Fruit fly (Drosophila melanogaster) whole organism, embryonic: ENCODE measurements around the gene ari-1.
A peak's percentile ranks its signal among the peaks of the same experiment; 100 is the strongest.

ENCODE experiments used
- C15 ChIP-seq: fragments of 200-800 bp; sonication (Bioruptor generic); IDR thresholded peaks from 3 replicates; pipeline ENCODE4 v1.3.6; 2022; ENCODE audit warnings: missing biosample characterization, missing genetic modification characterization
- CG10147 ChIP-seq: fragments of 200-800 bp; sonication (Bioruptor generic); optimal IDR thresholded peaks from 2 replicates; lab custom pipeline; 2019; ENCODE audit warnings: missing biosample characterization, mild to moderate bottlenecking, missing genetic modification characterization, moderate library complexity
- CG10321 ChIP-seq: fragments of 200-800 bp; sonication (Bioruptor generic); IDR thresholded peaks from 2 replicates; pipeline ENCODE4 v1.3.6; 2022; ENCODE audit warnings: missing biosample characterization, missing genetic modification characterization
- CG10462 ChIP-seq: fragments of 200-800 bp; sonication (Bioruptor generic); optimal IDR thresholded peaks from 2 replicates; lab custom pipeline; 2016; ENCODE audit warnings: missing biosample characterization, missing genetic modification characterization
- CG11093 ChIP-seq: fragments of 200-800 bp; sonication (Bioruptor generic); IDR thresholded peaks from 3 replicates; pipeline ENCODE4 v1.3.6; 2022; ENCODE audit warnings: missing biosample characterization, missing genetic modification characterization
- CG16813 ChIP-seq: fragments of 200-800 bp; sonication (Bioruptor generic); IDR thresholded peaks from 3 replicates; pipeline ENCODE4 v1.3.6; 2022; ENCODE audit warnings: missing biosample characterization, missing genetic modification characterization; ENCODE audit not compliant: partially characterized antibody
- CG17568 ChIP-seq: fragments of 200-800 bp; sonication (Bioruptor generic); optimal IDR thresholded peaks from 2 replicates; lab custom pipeline; 2018; ENCODE audit warnings: missing biosample characterization, mild to moderate bottlenecking, missing genetic modification characterization, moderate library complexity
- CG1832 ChIP-seq: fragments of 200-800 bp; sonication (Bioruptor generic); optimal IDR thresholded peaks from 2 replicates; lab custom pipeline; 2017; ENCODE audit warnings: missing biosample characterization, mild to moderate bottlenecking, missing genetic modification characterization, inconsistent platforms
- CG2875 ChIP-seq: fragments of 200-800 bp; sonication (Bioruptor generic); optimal IDR thresholded peaks from 2 replicates; lab custom pipeline; 2017; ENCODE audit warnings: missing biosample characterization, mild to moderate bottlenecking, missing genetic modification characterization, missing genetic modification reagents
- CG4282 ChIP-seq: fragments of 200-800 bp; sonication (Bioruptor generic); optimal IDR thresholded peaks from 2 replicates; lab custom pipeline; 2016; ENCODE audit warnings: missing biosample characterization, missing genetic modification characterization
- CG6689 ChIP-seq: fragments of 200-800 bp; sonication (Bioruptor generic); IDR thresholded peaks from 2 replicates; pipeline ENCODE4 v1.3.6; 2022; ENCODE audit warnings: missing biosample characterization, missing genetic modification characterization
- CG6791 ChIP-seq: fragments of 200-800 bp; sonication (Bioruptor generic); IDR thresholded peaks from 3 replicates; pipeline ENCODE4 v1.3.6; 2022; ENCODE audit warnings: missing biosample characterization, missing genetic modification characterization; ENCODE audit not compliant: partially characterized antibody
- CG7372 ChIP-seq: fragments of 200-800 bp; sonication (Bioruptor generic); IDR thresholded peaks from 2 replicates; pipeline ENCODE4 v1.3.6; 2022; ENCODE audit warnings: missing biosample characterization, missing genetic modification characterization
- CG7786 ChIP-seq: fragments of 200-800 bp; sonication (Bioruptor generic); optimal IDR thresholded peaks from 2 replicates; lab custom pipeline; 2016; ENCODE audit warnings: missing biosample characterization, missing genetic modification characterization
- CG8290 ChIP-seq, 3 experiments: fragments of 200-800 bp; sonication (Bioruptor generic); optimal IDR thresholded peaks; 2 replicates each; lab custom pipeline; 2016 to 2019; ENCODE audit warnings: missing biosample characterization in 3 of 3, missing genetic modification characterization in 3 of 3, mild to moderate bottlenecking in 2 of 3, moderate library complexity in 1 of 3
- Deaf1 ChIP-seq: fragments of 200-800 bp; optimal IDR thresholded peaks from 3 replicates; lab custom pipeline; 2019; ENCODE audit warnings: missing biosample characterization, mild to moderate bottlenecking, missing genetic modification characterization, moderate library complexity
- Dref ChIP-seq: fragments of 200-800 bp; sonication (Bioruptor generic); IDR thresholded peaks from 2 replicates; pipeline ENCODE4 v1.3.6; 2022; ENCODE audit warnings: missing biosample characterization, missing genetic modification characterization
- Ets65A ChIP-seq: fragments of 200-800 bp; sonication (Bioruptor generic); peaks from one replicate; lab custom pipeline; 2016; ENCODE audit warnings: missing biosample characterization, missing genetic modification characterization
- Gsc ChIP-seq: fragments of 200-800 bp; sonication (Bioruptor generic); IDR thresholded peaks from 2 replicates; pipeline ENCODE4 v1.3.6; 2022; ENCODE audit warnings: missing biosample characterization, missing genetic modification characterization
- HLHmδ ChIP-seq: fragments of 200-800 bp; sonication (Bioruptor generic); optimal IDR thresholded peaks from 2 replicates; lab custom pipeline; 2018; ENCODE audit warnings: missing biosample characterization, mild to moderate bottlenecking, missing genetic modification characterization, moderate library complexity
- Ravus ChIP-seq: fragments of 200-800 bp; sonication (Bioruptor generic); IDR thresholded peaks from 2 replicates; pipeline ENCODE4 v1.3.6; 2022; ENCODE audit warnings: missing biosample characterization, missing genetic modification characterization
- Stat92E ChIP-seq, 3 experiments: fragments of >200 bp in 2 of 3; fragments of 200-800 bp in 1 of 3; sonication (Bioruptor generic) in 1 of 3; optimal IDR thresholded peaks; 2 replicates each; lab custom pipeline; 2017 to 2019; ENCODE audit warnings: missing biosample characterization in 3 of 3, missing genetic modification characterization in 3 of 3, mild to moderate bottlenecking in 1 of 3, moderate library complexity in 1 of 3
- Taf1 ChIP-seq: fragments of 200-800 bp; sonication (Bioruptor generic); IDR thresholded peaks from 2 replicates; pipeline ENCODE4 v1.3.6; 2022; ENCODE audit warnings: missing biosample characterization, missing genetic modification characterization
- Trl ChIP-seq, 3 experiments: fragments of >200 bp in 2 of 3; fragments of 200-800 bp in 1 of 3; sonication (Bioruptor generic) in 1 of 3; optimal IDR thresholded peaks; 2 replicates in 1 of 3; 3 replicates in 2 of 3; lab custom pipeline; 2016 to 2017; ENCODE audit warnings: missing biosample characterization in 1 of 3, missing genetic modification characterization in 1 of 3
- Usf ChIP-seq: fragments of 200-800 bp; sonication (Bioruptor generic); optimal IDR thresholded peaks from 2 replicates; lab custom pipeline; 2017; ENCODE audit warnings: missing genotype, missing biosample characterization, missing genetic modification characterization
- Xbp1 ChIP-seq: fragments of 200-800 bp; sonication (Bioruptor generic); optimal IDR thresholded peaks from 3 replicates; lab custom pipeline; 2016; ENCODE audit warnings: missing biosample characterization, mild to moderate bottlenecking, missing genetic modification characterization
- bigmax ChIP-seq: fragments of 200-800 bp; sonication (Bioruptor generic); optimal IDR thresholded peaks from 2 replicates; lab custom pipeline; 2018; ENCODE audit warnings: missing biosample characterization, mild to moderate bottlenecking, missing genetic modification characterization
- cato ChIP-seq: fragments of 200-800 bp; sonication (Bioruptor generic); optimal IDR thresholded peaks from 2 replicates; lab custom pipeline; 2016; ENCODE audit warnings: missing biosample characterization, missing genetic modification characterization, borderline replicate concordance
- ci ChIP-seq: fragments of 200-800 bp; sonication (Bioruptor generic); IDR thresholded peaks from 3 replicates; pipeline ENCODE4 v1.3.6; 2022; ENCODE audit warnings: missing biosample characterization, missing genetic modification characterization
- dati ChIP-seq: fragments of 200-800 bp; sonication (Bioruptor generic); IDR thresholded peaks from 2 replicates; pipeline ENCODE4 v1.3.6; 2022; ENCODE audit warnings: missing biosample characterization, missing genetic modification characterization
- grau ChIP-seq: fragments of 200-800 bp; optimal IDR thresholded peaks from 3 replicates; lab custom pipeline; 2019; ENCODE audit warnings: missing biosample characterization, mild to moderate bottlenecking, missing genetic modification characterization, moderate library complexity
- hth ChIP-seq: fragments of >200 bp; optimal IDR thresholded peaks from 2 replicates; lab custom pipeline; 2017; ENCODE audit warnings: inconsistent platforms
- pita ChIP-seq: fragments of 200-800 bp; sonication (Bioruptor generic); optimal IDR thresholded peaks from 2 replicates; lab custom pipeline; 2017; ENCODE audit warnings: missing biosample characterization, mild to moderate bottlenecking, missing genetic modification characterization
- sens ChIP-seq: fragments of 200-800 bp; sonication (Bioruptor generic); peaks from one replicate; lab custom pipeline; 2016; ENCODE audit warnings: missing biosample characterization, missing genetic modification characterization
- sens-2 ChIP-seq: fragments of 200-800 bp; sonication (Bioruptor generic); IDR thresholded peaks from 2 replicates; pipeline ENCODE4 v1.3.6; 2022; ENCODE audit warnings: missing biosample characterization, missing genetic modification characterization
- sima ChIP-seq: fragments of 200-800 bp; sonication (Bioruptor generic); optimal IDR thresholded peaks from 2 replicates; lab custom pipeline; 2016; ENCODE audit warnings: missing biosample characterization, missing genetic modification characterization
- slou ChIP-seq: fragments of 200-800 bp; sonication (Bioruptor generic); optimal IDR thresholded peaks from 3 replicates; lab custom pipeline; 2016; ENCODE audit warnings: missing biosample characterization, missing genetic modification characterization
- so ChIP-seq: fragments of 200-800 bp; sonication (Bioruptor generic); IDR thresholded peaks from 3 replicates; pipeline ENCODE4 v1.3.6; 2022; ENCODE audit warnings: missing biosample characterization, missing genetic modification characterization
- sr ChIP-seq: fragments of 200-800 bp; sonication (Bioruptor generic); IDR thresholded peaks from 3 replicates; pipeline ENCODE4 v1.3.6; 2022; ENCODE audit warnings: missing biosample characterization, missing genetic modification characterization

The ari-1 gene

DNA sequence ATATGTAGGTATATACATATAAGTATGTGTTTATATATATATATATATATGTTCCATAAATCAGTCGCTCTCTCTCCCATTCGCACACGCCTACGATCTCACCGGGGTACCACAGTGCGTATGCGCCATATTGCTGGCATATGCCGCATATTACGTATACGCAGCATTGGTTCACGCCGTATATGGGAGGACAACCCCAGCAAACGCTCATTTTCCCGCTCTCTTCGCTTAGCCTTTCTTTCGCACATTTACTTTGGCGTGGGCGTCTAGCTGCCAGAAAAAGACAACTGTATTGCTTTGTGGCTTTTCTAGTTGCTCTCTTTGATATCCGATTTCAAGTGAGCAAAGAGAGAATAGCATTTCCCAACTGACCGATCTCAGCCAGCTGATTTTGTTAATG lies 22.8 kb downstream of the ari-1 start:
- TF ChIP-seq CG10147 (GFP tag; lab: Kevin White, UChicago) (no peak), sens (GFP tag; lab: Kevin White, UChicago) (peak; percentile 5), Stat92E (GFP tag; optimal IDR thresholded peaks at IDR 0.05; lab: Kevin White, UChicago) (no peak), Gsc (GFP tag; lab: Robert Waterston, UW) (no peak), grau (no peak), CG4282 (GFP tag; lab: Kevin White, UChicago) (no peak), hth (lab: Kevin White, UChicago) (no peak), ci (0 out of 3 replicates have a peak, but pooled peaks have one; percentile 19), HLHmδ (GFP tag; lab: Kevin White, UChicago) (no peak), CG7372 (GFP tag; lab: Robert Waterston, UW) (peak; percentile 91), CG6791 (no peak), Ets65A (GFP tag; lab: Kevin White, UChicago) (peak; percentile 57), CG10321 (GFP tag; lab: Robert Waterston, UW) (peak; percentile 71), CG1832 (no peak), Dref (GFP tag; lab: Robert Waterston, UW) (no peak), slou (GFP tag; lab: Kevin White, UChicago) (no peak), Trl (optimal IDR thresholded peaks at IDR 0.05; lab: Kevin White, UChicago) (peak in 1 of 2 experiments; percentile 19), Trl (GFP tag; optimal IDR thresholded peaks at IDR 0.05; lab: Kevin White, UChicago) (no peak), Deaf1 (tag; lab: Kevin White, UChicago) (peak; percentile 20), Usf (GFP tag; lab: Kevin White, UChicago) (no peak), CG2875 (no peak), CG6689 (GFP tag; lab: Robert Waterston, UW) (no peak), sr (GFP tag; lab: Robert Waterston, UW) (peak; percentile 61; the same call in 2 of the 3 replicates), so (GFP tag; lab: Robert Waterston, UW) (0 out of 3 replicates have a peak, but pooled peaks have one; percentile 61)

DNA sequence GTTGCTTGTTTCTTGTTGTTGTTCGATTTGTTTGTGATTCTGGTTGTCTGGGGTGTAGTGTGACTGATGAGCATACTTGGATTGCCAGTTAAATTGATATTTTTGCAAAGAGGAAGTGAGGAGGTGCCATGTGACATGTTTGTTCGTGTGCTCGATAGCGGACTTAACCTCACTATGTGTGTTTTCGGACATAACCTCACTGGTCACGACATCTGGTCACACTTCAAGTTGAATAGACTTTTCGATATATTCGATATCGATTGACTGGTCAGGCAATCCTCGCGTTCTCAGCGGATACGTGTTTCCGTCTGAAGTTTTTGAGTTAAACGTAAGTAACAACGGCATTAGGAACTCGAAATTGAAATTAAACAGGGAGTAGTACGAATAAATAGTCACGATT lies 28.9 kb downstream of the ari-1 start:
- TF ChIP-seq pita (GFP tag; lab: Kevin White, UChicago) (no peak), sima (GFP tag; lab: Kevin White, UChicago) (no peak), CG7786 (GFP tag; lab: Kevin White, UChicago) (no peak), Xbp1 (GFP tag; lab: Kevin White, UChicago) (no peak), bigmax (peak; percentile 79), dati (GFP tag; lab: Robert Waterston, UW) (no peak), Ravus (GFP tag; lab: Robert Waterston, UW) (no peak), CG16813 (GFP tag; lab: Robert Waterston, UW) (no peak), CG10462 (GFP tag; lab: Kevin White, UChicago) (no peak), CG8290 (GFP tag; optimal IDR thresholded peaks at IDR 0.05; lab: Kevin White, UChicago) (peak; percentile 58), CG8290 (tag; optimal IDR thresholded peaks at IDR 0.05; lab: Kevin White, UChicago) (no peak), sens-2 (GFP tag; lab: Robert Waterston, UW) (no peak), CG11093 (GFP tag; lab: Robert Waterston, UW) (no peak), CG17568 (GFP tag; lab: Kevin White, UChicago) (no peak), Dref (GFP tag; lab: Robert Waterston, UW) (0 out of 2 replicates have a peak, but pooled peaks have one; percentile 35), cato (GFP tag; lab: Kevin White, UChicago) (no peak), Taf1 (GFP tag; lab: Robert Waterston, UW) (no peak), C15 (GFP tag; lab: Robert Waterston, UW) (no peak)
